Worm (Caenorhabditis elegans): ENCODE results near the gene dhs-24.
A peak's percentile ranks its signal among the peaks of the same experiment; 100 is the strongest.

The dhs-24 gene

ce11 chrV:19981832-19982462, 35.5 kb upstream of the dhs-24 start, which contains the start of gene Y60A3A.24:
Y60A3A.24 (minus strand) TSS chrV:19981882.
- TF ChIP-seq nhr-28 (tag; optimal IDR thresholded peaks at IDR 0.05) (no peak), bed-3 (GFP tag; optimal IDR thresholded peaks at IDR 0.05) (no peak), ham-2 (GFP tag; optimal IDR thresholded peaks at IDR 0.05) (no peak), sptf-1 (tag; optimal IDR thresholded peaks at IDR 0.05) (no peak), elt-1 (tag; optimal IDR thresholded peaks at IDR 0.05; ENCODE audit: borderline replicate concordance, insufficient read depth) (no peak), unc-62 (GFP tag; optimal IDR thresholded peaks at IDR 0.05) (no peak)

ce11 chrV:19978220-19978619, 31.8 kb upstream of the dhs-24 start, which contains the start of gene srh-183:
srh-183 (minus strand) TSS chrV:19978320.
- TF ChIP-seq lsy-2 (tag; optimal IDR thresholded peaks at IDR 0.05): no peak

- no peak for TF ChIP-seq unc-120 (tag; optimal IDR thresholded peaks at IDR 0.05; ENCODE audit: poor library complexity, severe bottlenecking)
- TF ChIP-seq zip-8 (tag; optimal IDR thresholded peaks at IDR 0.05): no peak
- TF ChIP-seq ceh-83 (GFP tag; optimal IDR thresholded peaks at IDR 0.05): no peak
- TF ChIP-seq elt-3 (tag; optimal IDR thresholded peaks at IDR 0.05): no peak
- TF ChIP-seq M03D4.4 (tag; optimal IDR thresholded peaks at IDR 0.05): no peak
- TF ChIP-seq nhr-2 (tag; optimal IDR thresholded peaks at IDR 0.05): no peak
Measured at ce11 chrV:19972984-19973383, 26.6 kb upstream of the dhs-24 start, which contains the start of gene srh-173. srh-173 (plus strand) TSS chrV:19973284.

ce11 chrV:19965626-19966025, 19.2 kb upstream of the dhs-24 start, which contains the start of gene srh-171:
srh-171 (plus strand) TSS chrV:19965700.
- TF ChIP-seq cnd-1 (tag; optimal IDR thresholded peaks at IDR 0.05) (no peak), elt-3 (tag; optimal IDR thresholded peaks at IDR 0.05) (no peak), ceh-83 (GFP tag; optimal IDR thresholded peaks at IDR 0.05) (peak; percentile 19), drap-1 (GFP tag; optimal IDR thresholded peaks at IDR 0.05) (peak; percentile 20)

ce11 chrV:19961971-19962370, 15.5 kb upstream of the dhs-24 start:
- peak; percentile 44 for TF ChIP-seq ces-1 (GFP tag; optimal IDR thresholded peaks at IDR 0.05)
- TF ChIP-seq cnd-1 (tag; optimal IDR thresholded peaks at IDR 0.05): no peak
- no peak for TF ChIP-seq sem-2 (GFP tag; optimal IDR thresholded peaks at IDR 0.05)
- TF ChIP-seq mls-2 (tag; optimal IDR thresholded peaks at IDR 0.05): no peak
- no peak for TF ChIP-seq snpc-4 (tag; optimal IDR thresholded peaks at IDR 0.05)

- TF ChIP-seq ces-1 (GFP tag; optimal IDR thresholded peaks at IDR 0.05) (no peak), mab-5 (tag; optimal IDR thresholded peaks at IDR 0.05) (no peak), M03D4.4 (tag; optimal IDR thresholded peaks at IDR 0.05) (no peak), pha-4 (tag; optimal IDR thresholded peaks at IDR 0.05) (no peak), hlh-1 (tag; optimal IDR thresholded peaks at IDR 0.05) (no peak), nhr-237 (tag; optimal IDR thresholded peaks at IDR 0.05) (no peak), unc-62 (GFP tag; optimal IDR thresholded peaks at IDR 0.05) (no peak)
Measured at ce11 chrV:19958744-19959143, 12.3 kb upstream of the dhs-24 start, which contains the start of gene srh-172. srh-172 (plus strand) TSS chrV:19959044.

- TF ChIP-seq ces-1 (GFP tag; optimal IDR thresholded peaks at IDR 0.05): peak; percentile 0
- TF ChIP-seq elt-3 (tag; optimal IDR thresholded peaks at IDR 0.05): no peak
Measured at ce11 chrV:19955171-19955570, 8.7 kb upstream of the dhs-24 start, which contains the start of gene abhd-3.1. abhd-3.1 (plus strand) TSS chrV:19955488.

- no peak for TF ChIP-seq zip-8 (tag; optimal IDR thresholded peaks at IDR 0.05)
- no peak for TF ChIP-seq ceh-43 (GFP tag; optimal IDR thresholded peaks at IDR 0.05)
- TF ChIP-seq tbx-8 (GFP tag; optimal IDR thresholded peaks at IDR 0.05): no peak
- no peak for TF ChIP-seq elt-1 (tag; optimal IDR thresholded peaks at IDR 0.05; ENCODE audit: borderline replicate concordance, insufficient read depth)
- TF ChIP-seq nhr-237 (tag; optimal IDR thresholded peaks at IDR 0.05): no peak
- no peak for TF ChIP-seq bed-3 (GFP tag; optimal IDR thresholded peaks at IDR 0.05)
- no peak for TF ChIP-seq ceh-39 (tag; optimal IDR thresholded peaks at IDR 0.05)
- no peak for TF ChIP-seq nhr-2 (tag; optimal IDR thresholded peaks at IDR 0.05)
- TF ChIP-seq M03D4.4 (tag; optimal IDR thresholded peaks at IDR 0.05): no peak
- TF ChIP-seq ceh-83 (GFP tag; optimal IDR thresholded peaks at IDR 0.05): no peak
- no peak for TF ChIP-seq ces-1 (GFP tag; optimal IDR thresholded peaks at IDR 0.05)
- no peak for TF ChIP-seq mep-1 (tag; optimal IDR thresholded peaks at IDR 0.05)
- TF ChIP-seq drap-1 (GFP tag; optimal IDR thresholded peaks at IDR 0.05): no peak
Measured at ce11 chrV:19954491-19954890, 8.1 kb upstream of the dhs-24 start.

Measured in whole organism, mixed stage, embryonic.